Fruit fly (Drosophila melanogaster) whole organism, embryonic: Measurements from ENCODE around the gene CG2104.

ENCODE experiments used
- Atf-2 ChIP-seq: fragments of 200-800 bp; sonication (Bioruptor generic); optimal IDR thresholded peaks from 2 replicates; lab custom pipeline; 2016; ENCODE audit warnings: missing biosample characterization, missing genetic modification characterization
- Awh ChIP-seq: fragments of 200-800 bp; sonication (Bioruptor generic); IDR thresholded peaks from 2 replicates; pipeline ENCODE4, ENCODE4 v1.3.6; 2022; ENCODE audit warnings: missing biosample characterization, missing genetic modification characterization
- B-H2 ChIP-seq: fragments of 200-800 bp; sonication (Bioruptor generic); optimal IDR thresholded peaks from 2 replicates; lab custom pipeline; 2018; ENCODE audit warnings: missing biosample characterization, mild to moderate bottlenecking, missing genetic modification characterization
- CG1024 ChIP-seq: fragments of 200-800 bp; sonication (Bioruptor generic); IDR thresholded peaks from 2 replicates; pipeline ENCODE4 v1.3.6; 2022; ENCODE audit warnings: missing biosample characterization, missing genetic modification characterization
- CG10366 ChIP-seq: fragments of 200-800 bp; sonication (Bioruptor generic); IDR thresholded peaks from 2 replicates; pipeline ENCODE4 v1.3.6; 2022; ENCODE audit warnings: missing biosample characterization, missing genetic modification characterization
- CG11504 ChIP-seq: fragments of 200-800 bp; sonication (Bioruptor generic); optimal IDR thresholded peaks from 3 replicates; lab custom pipeline; 2019; ENCODE audit warnings: missing biosample characterization, mild to moderate bottlenecking, missing genetic modification characterization, moderate library complexity
- CG11723 ChIP-seq: fragments of 200-800 bp; sonication (Bioruptor generic); optimal IDR thresholded peaks from 2 replicates; lab custom pipeline; 2017; ENCODE audit warnings: missing biosample characterization, mild to moderate bottlenecking, missing genetic modification characterization
- CG12659 ChIP-seq: fragments of 200-800 bp; sonication (Bioruptor generic); optimal IDR thresholded peaks from 3 replicates; lab custom pipeline; 2017; ENCODE audit warnings: mild to moderate bottlenecking, missing biosample characterization, missing genetic modification reagents, missing genetic modification characterization
- CG13424 ChIP-seq: fragments of 200-800 bp; sonication (Bioruptor generic); optimal IDR thresholded peaks from 2 replicates; lab custom pipeline; 2019; ENCODE audit warnings: missing biosample characterization, mild to moderate bottlenecking, missing genetic modification characterization, moderate library complexity
- CG13624 ChIP-seq: fragments of 200-800 bp; sonication (Bioruptor generic); optimal IDR thresholded peaks from 2 replicates; lab custom pipeline; 2016; ENCODE audit warnings: missing biosample characterization, missing genetic modification characterization
- CG17361 ChIP-seq: fragments of 200-800 bp; sonication (Bioruptor generic); IDR thresholded peaks from 3 replicates; pipeline ENCODE4 v1.3.6; 2022; ENCODE audit warnings: missing biosample characterization, missing genetic modification characterization
- CG17802 ChIP-seq: fragments of 200-800 bp; sonication (Bioruptor generic); optimal IDR thresholded peaks from 2 replicates; lab custom pipeline; 2018; ENCODE audit warnings: missing biosample characterization, mild to moderate bottlenecking, missing genetic modification characterization, moderate library complexity
- CG1792 ChIP-seq: fragments of 200-800 bp; sonication (Bioruptor generic); optimal IDR thresholded peaks from 2 replicates; lab custom pipeline; 2016; ENCODE audit warnings: missing biosample characterization, missing genetic modification characterization
- CG18619 ChIP-seq: fragments of 200-800 bp; sonication (Bioruptor generic); optimal IDR thresholded peaks from 3 replicates; lab custom pipeline; 2017; ENCODE audit warnings: missing biosample characterization, mild to moderate bottlenecking, missing genetic modification characterization
- CG2129 ChIP-seq: fragments of 200-800 bp; sonication (Bioruptor generic); IDR thresholded peaks from 2 replicates; pipeline ENCODE4 v1.3.6; 2022; ENCODE audit warnings: missing biosample characterization, missing genetic modification characterization; ENCODE audit not compliant: partially characterized antibody
- CG32532 ChIP-seq: fragments of 200-800 bp; sonication (Bioruptor generic); IDR thresholded peaks from 2 replicates; pipeline ENCODE4 v1.3.6; 2022; ENCODE audit warnings: missing biosample characterization, missing genetic modification characterization
- CG3995 ChIP-seq: fragments of 200-800 bp; sonication (Bioruptor generic); optimal IDR thresholded peaks from 3 replicates; lab custom pipeline; 2016; ENCODE audit warnings: missing biosample characterization, missing genetic modification characterization
- CG42726 ChIP-seq: fragments of 200-800 bp; sonication (Bioruptor generic); IDR thresholded peaks from 2 replicates; pipeline ENCODE4 v1.3.6; 2022; ENCODE audit warnings: missing biosample characterization, missing genetic modification characterization; ENCODE audit not compliant: partially characterized antibody
- CG6683 ChIP-seq: fragments of 200-800 bp; sonication (Bioruptor generic); optimal IDR thresholded peaks from 2 replicates; lab custom pipeline; 2017; ENCODE audit warnings: missing biosample characterization, mild to moderate bottlenecking, missing genetic modification characterization, missing genetic modification reagents
- CG8290 ChIP-seq, 3 experiments: fragments of 200-800 bp; sonication (Bioruptor generic); optimal IDR thresholded peaks; 2 replicates each; lab custom pipeline; 2016 to 2019; ENCODE audit warnings: missing biosample characterization in 3 of 3, missing genetic modification characterization in 3 of 3, mild to moderate bottlenecking in 2 of 3, moderate library complexity in 1 of 3
- CrebB ChIP-seq: fragments of 200-800 bp; sonication (Bioruptor generic); optimal IDR thresholded peaks from 3 replicates; lab custom pipeline; 2018; ENCODE audit warnings: missing biosample characterization, mild to moderate bottlenecking, missing genetic modification characterization
- Dek ChIP-seq: fragments of 200-800 bp; sonication (Bioruptor generic); optimal IDR thresholded peaks from 3 replicates; lab custom pipeline; 2019; ENCODE audit warnings: missing biosample characterization, mild to moderate bottlenecking, missing genetic modification characterization, moderate library complexity
- Dfd ChIP-seq, 2 experiments: fragments of >200 bp; optimal IDR thresholded peaks; 2 replicates each; lab custom pipeline; 2017; ENCODE audit warnings: missing biosample characterization in 2 of 2, missing genetic modification characterization in 2 of 2
- ERR ChIP-seq: fragments of 200-800 bp; sonication (Bioruptor generic); optimal IDR thresholded peaks from 2 replicates; lab custom pipeline; 2016; ENCODE audit warnings: missing biosample characterization, missing genetic modification characterization
- Fer2 ChIP-seq: fragments of 200-800 bp; sonication (Bioruptor generic); optimal IDR thresholded peaks from 2 replicates; lab custom pipeline; 2018; ENCODE audit warnings: missing biosample characterization, mild to moderate bottlenecking, missing genetic modification characterization, moderate library complexity
- HLH4C ChIP-seq: fragments of 200-800 bp; sonication (Bioruptor generic); IDR thresholded peaks from 3 replicates; pipeline ENCODE4 v1.3.6; 2022; ENCODE audit warnings: missing biosample characterization, missing genetic modification characterization; ENCODE audit not compliant: partially characterized antibody
- HmgD ChIP-seq: fragments of 200-800 bp; sonication (Bioruptor generic); optimal IDR thresholded peaks from 3 replicates; lab custom pipeline; 2016; ENCODE audit warnings: missing biosample characterization, missing genetic modification characterization
- Sin3A ChIP-seq: fragments of >200 bp; optimal IDR thresholded peaks from 2 replicates; lab custom pipeline; 2018
- Six4 ChIP-seq: fragments of 200-800 bp; sonication (Bioruptor generic); optimal IDR thresholded peaks from 2 replicates; lab custom pipeline; 2016; ENCODE audit warnings: missing biosample characterization, missing genetic modification characterization
- Ssrp ChIP-seq: fragments of 200-800 bp; sonication (Bioruptor generic); optimal IDR thresholded peaks from 2 replicates; lab custom pipeline; 2018; ENCODE audit warnings: missing biosample characterization, mild to moderate bottlenecking, missing genetic modification characterization, moderate library complexity
- YL-1 ChIP-seq: fragments of 200-800 bp; sonication (Bioruptor generic); optimal IDR thresholded peaks from 3 replicates; lab custom pipeline; 2017; ENCODE audit warnings: missing biosample characterization, mild to moderate bottlenecking, missing genetic modification characterization
- cas ChIP-seq: fragments of 200-800 bp; sonication (Bioruptor generic); IDR thresholded peaks from 2 replicates; pipeline ENCODE4 v1.3.6; 2022; ENCODE audit warnings: missing biosample characterization, missing genetic modification characterization
- da ChIP-seq: fragments of 200-800 bp; sonication (Bioruptor generic); optimal IDR thresholded peaks from 2 replicates; lab custom pipeline; 2016; ENCODE audit warnings: missing biosample characterization, missing genetic modification characterization
- gcm ChIP-seq: fragments of 200-800 bp; sonication (Bioruptor generic); optimal IDR thresholded peaks from 2 replicates; lab custom pipeline; 2019; ENCODE audit warnings: missing biosample characterization, mild to moderate bottlenecking, missing genetic modification characterization, moderate library complexity
- gro ChIP-seq: fragments of 200-800 bp; sonication (Bioruptor generic); optimal IDR thresholded peaks from 2 replicates; lab custom pipeline; 2016; ENCODE audit warnings: missing biosample characterization, missing genetic modification characterization
- ind ChIP-seq: fragments of 200-800 bp; sonication (Bioruptor generic); optimal IDR thresholded peaks from 3 replicates; lab custom pipeline; 2016; ENCODE audit warnings: missing biosample characterization, missing genetic modification characterization
- lab ChIP-seq: fragments of 200-800 bp; sonication (Bioruptor generic); optimal IDR thresholded peaks from 3 replicates; lab custom pipeline; 2017; ENCODE audit warnings: missing biosample characterization, missing genetic modification characterization, mild to moderate bottlenecking, moderate library complexity, missing genetic modification reagents
- lilli ChIP-seq: fragments of 200-800 bp; sonication (Bioruptor generic); optimal IDR thresholded peaks from 3 replicates; lab custom pipeline; 2016; ENCODE audit warnings: missing biosample characterization, missing genetic modification characterization
- lmd ChIP-seq: fragments of 200-800 bp; sonication (Bioruptor generic); IDR thresholded peaks from 2 replicates; pipeline ENCODE4 v1.3.6; 2022; ENCODE audit warnings: missing biosample characterization, missing genetic modification characterization
- lola ChIP-seq, 3 experiments: fragments of >200 bp in 2 of 3; fragments of 200-800 bp in 1 of 3; sonication (Bioruptor generic) in 1 of 3; optimal IDR thresholded peaks; 2 replicates each; lab custom pipeline; 2017 to 2019; ENCODE audit warnings: missing biosample characterization in 3 of 3, missing genetic modification characterization in 3 of 3, mild to moderate bottlenecking in 1 of 3, moderate library complexity in 1 of 3
- sens-2 ChIP-seq: fragments of 200-800 bp; sonication (Bioruptor generic); IDR thresholded peaks from 2 replicates; pipeline ENCODE4 v1.3.6; 2022; ENCODE audit warnings: missing biosample characterization, missing genetic modification characterization
- slou ChIP-seq: fragments of 200-800 bp; sonication (Bioruptor generic); optimal IDR thresholded peaks from 3 replicates; lab custom pipeline; 2016; ENCODE audit warnings: missing biosample characterization, missing genetic modification characterization
- slp2 ChIP-seq: fragments of 200-800 bp; sonication (Bioruptor generic); optimal IDR thresholded peaks from 2 replicates; lab custom pipeline; 2016; ENCODE audit warnings: missing biosample characterization, missing genetic modification characterization
- sob ChIP-seq: fragments of 200-800 bp; sonication (Bioruptor generic); IDR thresholded peaks from 2 replicates; pipeline ENCODE4 v1.3.6; 2022; ENCODE audit warnings: missing biosample characterization, missing genetic modification characterization
- tap ChIP-seq: fragments of 200-800 bp; optimal IDR thresholded peaks from 3 replicates; lab custom pipeline; 2019; ENCODE audit warnings: missing biosample characterization, mild to moderate bottlenecking, missing genetic modification characterization, moderate library complexity
- tup ChIP-seq: fragments of 200-800 bp; sonication (Bioruptor generic); optimal IDR thresholded peaks from 2 replicates; lab custom pipeline; 2016; ENCODE audit warnings: missing biosample characterization, mild to moderate bottlenecking, missing genetic modification characterization, moderate library complexity
- zfh1 ChIP-seq: fragments of 200-800 bp; sonication (Bioruptor generic); IDR thresholded peaks from 3 replicates; pipeline ENCODE4 v1.3.6; 2022; ENCODE audit warnings: missing biosample characterization, missing genetic modification characterization

CG2104 gene

DNA sequence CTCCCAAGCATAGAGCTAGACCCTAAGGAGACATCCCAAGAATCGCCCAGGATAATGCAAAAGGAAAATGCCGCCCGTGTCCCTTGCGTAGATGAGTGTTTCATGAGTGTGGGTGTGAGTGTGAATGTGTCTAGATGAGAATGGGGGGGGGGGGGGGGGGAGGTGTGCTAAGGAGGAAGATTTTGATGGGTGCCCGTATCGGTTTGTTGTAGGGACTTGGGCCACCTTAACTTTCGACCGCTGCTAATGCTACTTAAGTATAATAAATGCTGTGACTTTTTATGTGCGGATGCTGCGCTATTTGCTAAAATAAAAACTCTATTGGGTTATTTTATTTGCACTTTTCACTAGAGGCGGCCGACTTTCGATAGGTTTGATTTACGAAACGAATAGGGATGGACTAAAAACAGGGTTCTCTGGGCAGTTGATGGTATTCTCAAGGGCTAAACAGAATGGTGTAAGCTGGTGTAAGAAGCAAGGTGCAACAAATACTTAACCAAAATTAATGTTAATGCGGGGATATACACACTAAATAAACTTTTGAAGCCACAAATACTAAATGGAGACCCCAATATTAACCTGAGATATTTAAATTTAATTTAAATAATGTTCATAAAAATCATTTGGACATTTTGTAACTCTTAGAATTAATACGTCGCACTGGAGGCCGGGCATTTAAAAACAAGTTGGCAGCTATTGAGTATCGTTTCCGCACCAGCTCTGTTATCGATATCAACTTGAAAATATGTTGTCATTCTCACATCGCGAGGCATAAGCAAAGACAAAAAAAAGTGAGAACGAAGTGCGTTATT is 24.0 kb downstream of the CG2104 start, which contains the start of the genes Xe7 and Atg17 (continued):
- TF ChIP-seq CrebB (tag; lab: Kevin White, UChicago) (peak; percentile 61), Sin3A (lab: Kevin White, UChicago) (peak; percentile 96), Atf-2 (GFP tag; lab: Kevin White, UChicago) (peak; percentile 85), HmgD (peak; percentile 81), CG11504 (peak; percentile 90), CG6683 (GFP tag; lab: Kevin White, UChicago) (peak; percentile 56), CG17802 (tag; lab: Kevin White, UChicago) (peak; percentile 67), slp2 (GFP tag; lab: Kevin White, UChicago) (peak; percentile 83), lab (GFP tag; lab: Kevin White, UChicago) (peak; percentile 90), lola (GFP tag; optimal IDR thresholded peaks at IDR 0.05; lab: Kevin White, UChicago) (peak in 1 of 3 experiments; percentile 89), HLH4C (GFP tag; lab: Robert Waterston, UW) (peak; percentile 58), lmd (GFP tag; lab: Robert Waterston, UW) (peak; percentile 95), sens-2 (peak; percentile 69; the same call in 1 of the 2 replicates), CG11723 (GFP tag; lab: Kevin White, UChicago) (peak; percentile 87), CG1024 (0 out of 2 replicates have a peak, but pooled peaks have one; percentile 20), sob (GFP tag; lab: Robert Waterston, UW) (peak; percentile 92), Dfd (GFP tag; optimal IDR thresholded peaks at IDR 0.05; lab: Kevin White, UChicago) (peak in 1 of 2 experiments; percentile 93), CG8290 (GFP tag; optimal IDR thresholded peaks at IDR 0.05; lab: Kevin White, UChicago) (peak; percentile 85), CG8290 (tag; optimal IDR thresholded peaks at IDR 0.05; lab: Kevin White, UChicago) (peak; percentile 26 to 74), CG17361 (GFP tag; lab: Robert Waterston, UW) (peak; percentile 97), cas (GFP tag; lab: Robert Waterston, UW) (peak; percentile 66; the same call in 1 of the 2 replicates), gcm (GFP tag; lab: Kevin White, UChicago) (peak; percentile 67), CG12659 (GFP tag; lab: Kevin White, UChicago) (peak; percentile 94), CG32532 (peak; percentile 94), Six4 (GFP tag; lab: Kevin White, UChicago) (peak; percentile 85), CG42726 (GFP tag; lab: Robert Waterston, UW) (no peak), Awh (GFP tag; lab: Robert Waterston, UW) (peak; percentile 67), zfh1 (GFP tag; lab: Robert Waterston, UW) (peak; percentile 86), tup (peak; percentile 76), CG13624 (GFP tag; lab: Kevin White, UChicago) (peak; percentile 71), da (GFP tag; lab: Kevin White, UChicago) (peak; percentile 72), gro (GFP tag; lab: Kevin White, UChicago) (peak; percentile 78)

DNA sequence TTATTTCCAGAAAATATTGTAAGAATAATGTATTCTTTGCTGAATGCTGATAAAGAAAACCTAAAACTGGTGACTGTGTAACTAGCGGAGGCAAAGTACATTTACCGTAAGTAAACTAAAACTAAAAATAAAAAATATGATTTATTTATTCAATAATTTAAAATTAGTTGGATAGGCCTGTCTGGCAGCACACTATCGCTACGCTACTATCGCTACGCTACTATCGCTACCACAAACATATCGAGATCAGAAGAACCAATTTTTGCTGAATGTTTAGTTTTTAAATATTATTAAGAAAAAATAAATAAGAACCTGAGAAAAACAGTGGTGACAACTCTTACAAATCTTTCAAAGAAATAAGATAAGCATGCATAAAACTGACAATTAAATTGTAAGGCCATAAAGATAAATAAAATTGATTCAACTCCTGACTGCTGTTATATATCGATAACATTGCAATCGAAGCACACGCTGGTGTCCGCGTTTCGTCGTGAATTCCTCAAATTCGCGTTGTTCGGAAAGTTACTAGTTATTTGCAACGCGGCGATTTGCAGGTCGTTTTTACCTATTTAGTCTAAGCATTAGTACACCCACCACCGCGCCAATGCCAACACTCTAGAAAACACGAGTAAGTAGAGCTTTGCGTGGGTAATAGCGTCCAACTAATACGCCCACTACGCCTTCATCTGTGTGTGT is 32.7 kb downstream of the CG2104 start, which contains the start of gene Wdr33:
Gene Wdr33, plus strand, starts transcription at position 438 of the 696 bp plus-strand sequence.
- TF ChIP-seq Dek (tag; lab: Kevin White, UChicago) (peak; percentile 34), CG13424 (tag; lab: Kevin White, UChicago) (peak; percentile 56), YL-1 (GFP tag; lab: Kevin White, UChicago) (peak; percentile 14), CG2129 (GFP tag; lab: Robert Waterston, UW) (peak; percentile 89), ERR (GFP tag; lab: Kevin White, UChicago) (no peak), Ssrp (peak; percentile 54), tap (tag; lab: Kevin White, UChicago) (peak; percentile 29), CG17361 (GFP tag; lab: Robert Waterston, UW) (peak; percentile 65; the same call in 2 of the 3 replicates), lilli (GFP tag; lab: Kevin White, UChicago) (peak; percentile 22), slou (GFP tag; lab: Kevin White, UChicago) (no peak), CG18619 (GFP tag; lab: Kevin White, UChicago) (peak; percentile 1), CG10366 (peak; percentile 38; the same call in 1 of the 2 replicates), B-H2 (no peak), Fer2 (tag; lab: Kevin White, UChicago) (peak; percentile 36), CG1792 (GFP tag; lab: Kevin White, UChicago) (no peak), CG3995 (GFP tag; lab: Kevin White, UChicago) (peak; percentile 60), ind (GFP tag; lab: Kevin White, UChicago) (peak; percentile 38)
